Worm (Caenorhabditis elegans): ENCODE measurements around the gene C18B12.4.

ce11 chrX:15036287-15036686, 4.1 kb downstream of the C18B12.4 start:
- TF ChIP-seq egl-44 (GFP tag; IDR thresholded peaks at IDR 0.05) (no peak), unc-62 (GFP tag; optimal IDR thresholded peaks at IDR 0.05) (no peak)

Measured in whole organism, young adult.